Worm (Caenorhabditis elegans) whole organism, early embryonic: ENCODE data around the gene mdt-28.

Source experiments
- B0310.2 ChIP-seq: sonication (generic microtip); optimal IDR thresholded peaks from 2 replicates; lab custom pipeline; 2016; ENCODE audit warnings: mild to moderate bottlenecking, missing genetic modification characterization, missing compliant biosample characterization
- F13C5.2 ChIP-seq: sonication (generic microtip); optimal IDR thresholded peaks from 2 replicates; lab custom pipeline; 2017; ENCODE audit warnings: mild to moderate bottlenecking, missing genetic modification characterization, inconsistent platforms, missing compliant biosample characterization
- aly-1 ChIP-seq: sonication (generic microtip); optimal IDR thresholded peaks from 2 replicates; lab custom pipeline; 2016; ENCODE audit warnings: missing genetic modification characterization, missing compliant biosample characterization
- ama-1 ChIP-seq: fragments of 150-350 bp; optimal IDR thresholded peaks from 2 replicates; lab custom pipeline; 2014
- ceh-13 ChIP-seq: fragments of 200-800 bp; sonication (Bioruptor generic); optimal IDR thresholded peaks from 2 replicates; lab custom pipeline; 2018; ENCODE audit warnings: mild to moderate bottlenecking, missing genetic modification characterization, missing compliant biosample characterization
- flt-1 ChIP-seq: fragments of 200-800 bp; sonication (Bioruptor generic); IDR thresholded peaks from 2 replicates; pipeline ENCODE4 v1.3.6; 2022; ENCODE audit warnings: missing genetic modification characterization, missing compliant biosample characterization
- hmg-4 ChIP-seq: fragments of 200-800 bp; sonication (Bioruptor generic); optimal IDR thresholded peaks from 2 replicates; lab custom pipeline; 2018; ENCODE audit warnings: mild to moderate bottlenecking, missing genetic modification characterization, missing compliant biosample characterization
- pes-1 ChIP-seq: fragments of 200-800 bp; sonication (Bioruptor generic); IDR thresholded peaks from 2 replicates; pipeline ENCODE4 v1.3.6; 2022; ENCODE audit warnings: missing genetic modification reagents, missing genetic modification characterization, missing compliant biosample characterization
- scrt-1 ChIP-seq: fragments of 200-800 bp; sonication (Bioruptor generic); IDR thresholded peaks from 2 replicates; pipeline ENCODE4 v1.3.6; 2022; ENCODE audit warnings: missing genetic modification characterization, missing compliant biosample characterization
- sea-1 ChIP-seq: fragments of 200-800 bp; sonication (Bioruptor generic); conservative IDR thresholded peaks from 2 replicates; pipeline ENCODE4 v1.3.6; 2022; ENCODE audit warnings: missing genetic modification characterization, missing compliant biosample characterization
- tbx-37 ChIP-seq: fragments of 200-800 bp; sonication (Bioruptor generic); conservative IDR thresholded peaks from 2 replicates; pipeline ENCODE4 v1.3.6; 2022; ENCODE audit warnings: missing genetic modification reagents, missing genetic modification characterization, missing compliant biosample characterization
- tra-4 ChIP-seq: sonication (generic microtip); optimal IDR thresholded peaks from 2 replicates; lab custom pipeline; 2017; ENCODE audit warnings: missing genetic modification characterization, missing compliant biosample characterization

DNA sequence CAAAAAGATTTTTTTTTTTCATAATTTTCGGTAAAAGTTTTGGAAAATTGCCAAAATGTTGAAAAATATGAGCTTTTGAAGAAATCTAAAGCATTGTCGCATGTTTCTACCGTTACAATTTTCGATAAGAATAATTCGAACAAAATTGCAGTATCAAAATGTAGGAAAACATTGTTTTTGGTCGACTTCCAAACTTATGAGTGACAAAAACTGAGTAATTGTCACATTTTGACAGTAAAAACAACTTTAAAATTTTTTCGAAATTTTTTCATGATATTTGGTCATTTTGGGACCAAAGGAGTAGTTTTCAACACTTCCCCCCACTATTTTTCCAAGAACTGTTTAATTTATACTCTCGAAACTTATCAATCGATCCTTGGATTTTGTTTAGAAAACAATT is 19.4 kb upstream of the mdt-28 start, which contains the start of gene fbxa-139:
- TF ChIP-seq sea-1: no peak
- no peak for TF ChIP-seq ama-1
- no peak for TF ChIP-seq scrt-1 (GFP tag; lab: Robert Waterston, UW)
- TF ChIP-seq hmg-4 (GFP tag; lab: Kevin White, UChicago): no peak
- no peak for TF ChIP-seq tra-4 (tag; lab: Kevin White, UChicago)
- no peak for TF ChIP-seq F13C5.2 (tag; lab: Kevin White, UChicago)
- no peak for TF ChIP-seq flt-1 (GFP tag; lab: Robert Waterston, UW)
- TF ChIP-seq B0310.2: no peak
- no peak for TF ChIP-seq tbx-37 (GFP tag; lab: Robert Waterston, UW)
- TF ChIP-seq pes-1 (GFP tag; lab: Robert Waterston, UW): no peak
- no peak for TF ChIP-seq aly-1
- no peak for TF ChIP-seq ceh-13
